Worm (Caenorhabditis elegans) whole organism, midembryonic: ENCODE data around the gene T07C4.3.

Experiments used
- T22C8.4 ChIP-seq: fragments of 200-800 bp; sonication (Bioruptor generic); IDR thresholded peaks from 2 replicates; pipeline ENCODE4 v1.3.6; 2022; ENCODE audit warnings: missing genetic modification characterization, missing compliant biosample characterization
- cog-1 ChIP-seq: sonication (generic microtip); optimal IDR thresholded peaks from 2 replicates; lab custom pipeline; 2016; ENCODE audit warnings: missing genetic modification characterization, missing compliant biosample characterization
- flt-1 ChIP-seq: fragments of 200-800 bp; sonication (Bioruptor generic); IDR thresholded peaks from 2 replicates; pipeline ENCODE4 v1.3.6; 2022; ENCODE audit warnings: missing genetic modification characterization, missing compliant biosample characterization
- klf-2 ChIP-seq: fragments of 200-800 bp; sonication (Bioruptor generic); conservative IDR thresholded peaks from 2 replicates; pipeline ENCODE4 v1.3.6; 2022; ENCODE audit warnings: missing genetic modification reagents, missing genetic modification characterization, missing compliant biosample characterization
- med-1 ChIP-seq: sonication (generic microtip); optimal IDR thresholded peaks from 2 replicates; lab custom pipeline; 2017; ENCODE audit warnings: missing genetic modification characterization, mild to moderate bottlenecking, missing compliant biosample characterization, antibody characterized with exemption, missing genetic modification reagents; ENCODE audit not compliant: insufficient read depth
- ref-1 ChIP-seq: fragments of 200-800 bp; sonication (Bioruptor generic); conservative IDR thresholded peaks from 2 replicates; pipeline ENCODE4 v1.3.6; 2022; ENCODE audit warnings: missing genetic modification reagents, missing genetic modification characterization, missing compliant biosample characterization
- tab-1 ChIP-seq: fragments of 200-800 bp; sonication (Bioruptor generic); IDR thresholded peaks from 2 replicates; pipeline ENCODE4 v1.3.6; 2022; ENCODE audit warnings: missing genetic modification characterization, missing compliant biosample characterization
- ztf-23 ChIP-seq: fragments of 200-800 bp; sonication (Bioruptor generic); IDR thresholded peaks from 2 replicates; pipeline ENCODE4 v1.3.6; 2022; ENCODE audit warnings: missing genetic modification reagents, missing genetic modification characterization, missing compliant biosample characterization
- ztf-29 ChIP-seq: fragments of 200-800 bp; sonication (Bioruptor generic); IDR thresholded peaks from 2 replicates; pipeline ENCODE4 v1.3.6; 2022; ENCODE audit warnings: missing genetic modification reagents, missing genetic modification characterization, missing compliant biosample characterization

DNA sequence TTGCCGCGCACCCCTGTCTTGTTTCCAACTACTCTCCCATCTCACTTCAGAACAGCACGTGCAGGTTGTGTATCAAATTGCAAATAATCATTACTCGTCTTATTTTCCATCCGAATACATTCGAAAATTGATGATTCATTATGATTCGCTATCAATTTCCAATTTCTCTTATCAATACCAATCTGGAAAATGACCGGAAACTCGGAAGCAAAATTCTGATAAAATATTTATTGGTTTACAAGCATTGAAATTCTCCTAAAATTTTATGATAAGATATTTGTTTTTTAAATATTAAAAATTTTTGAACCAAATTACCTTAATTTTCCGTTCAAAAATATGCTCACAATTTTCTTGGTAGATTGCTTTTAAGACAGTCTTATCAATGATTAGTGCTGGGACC lies 46.7 kb upstream of the T07C4.3 start:
- TF ChIP-seq flt-1 (GFP tag; lab: Robert Waterston, UW) (no peak), tab-1 (GFP tag; lab: Robert Waterston, UW) (no peak), med-1 (GFP tag; lab: Kevin White, UChicago) (no peak), ztf-29 (GFP tag; lab: Robert Waterston, UW) (no peak), T22C8.4 (no peak), ztf-23 (GFP tag; lab: Robert Waterston, UW) (no peak), cog-1 (no peak), ref-1 (GFP tag; lab: Robert Waterston, UW) (no peak), klf-2 (GFP tag; lab: Robert Waterston, UW) (no peak)
